Worm (Caenorhabditis elegans): Measurements from ENCODE around the gene C30G12.4.

DNA sequence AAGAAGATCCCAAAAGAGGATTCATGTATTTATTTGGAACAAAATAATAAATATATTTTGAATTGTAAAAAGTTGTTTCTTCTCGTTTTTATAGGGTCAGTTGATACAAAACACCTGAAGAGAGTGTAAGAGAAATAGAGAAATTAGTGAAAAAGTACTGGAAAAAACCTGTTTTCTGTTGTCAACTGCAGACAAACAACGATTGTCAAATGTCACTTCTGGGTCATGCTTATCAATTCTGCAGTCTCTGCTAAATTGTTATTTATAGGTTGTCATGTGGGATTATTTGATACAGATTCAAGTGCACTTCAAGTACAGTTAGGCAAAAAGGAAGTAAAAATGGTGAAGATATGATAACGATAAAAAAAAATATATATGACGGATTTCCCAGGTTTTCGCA lies 10.6 kb downstream of the C30G12.4 start:
- TF ChIP-seq nhr-232 (tag; optimal IDR thresholded peaks at IDR 0.05) = no peak
- TF ChIP-seq ceh-6 (GFP tag; optimal IDR thresholded peaks at IDR 0.05) = no peak
- no peak for TF ChIP-seq madf-2 (tag; optimal IDR thresholded peaks at IDR 0.05)
- TF ChIP-seq odd-2 (tag; optimal IDR thresholded peaks at IDR 0.05) = no peak
- TF ChIP-seq ets-4 (tag; optimal IDR thresholded peaks at IDR 0.05) = no peak
- no peak for TF ChIP-seq tbx-2 (tag; optimal IDR thresholded peaks at IDR 0.05)
- TF ChIP-seq sox-4 (tag; optimal IDR thresholded peaks at IDR 0.05) = no peak
- no peak for TF ChIP-seq unc-42 (tag; optimal IDR thresholded peaks at IDR 0.05)
